Fruit fly (Drosophila melanogaster): Measurements from ENCODE around the gene CG6928.

dm6 chr3L:12004136-12004535, 1.2 kb downstream of the CG6928 start:
- TF ChIP-seq fd96Ca (GFP tag; IDR thresholded peaks at IDR 0.05), result no peak
- TF ChIP-seq CG32121 (GFP tag; IDR thresholded peaks at IDR 0.05), result no peak
- TF ChIP-seq CG8301 (tag; optimal IDR thresholded peaks at IDR 0.05), result no peak
- no peak for TF ChIP-seq Snoo (tag; optimal IDR thresholded peaks at IDR 0.05)
- no peak for TF ChIP-seq CG34367 (tag; optimal IDR thresholded peaks at IDR 0.05)
- no peak for TF ChIP-seq Pif1B (GFP tag; optimal IDR thresholded peaks at IDR 0.05)
- no peak for TF ChIP-seq EcR (GFP tag; optimal IDR thresholded peaks at IDR 0.05)
- TF ChIP-seq CG9948 (tag; optimal IDR thresholded peaks at IDR 0.05), result no peak

All from whole organism, pupa.